Fruit fly (Drosophila melanogaster) whole organism, embryonic: ENCODE results near the gene BG642163.
A peak's percentile ranks its signal among the peaks of the same experiment; 100 is the strongest.

Source experiments
- Abd-B ChIP-seq: fragments of 200-800 bp; sonication (Bioruptor generic); optimal IDR thresholded peaks from 2 replicates; lab custom pipeline; 2018; ENCODE audit warnings: missing biosample characterization, mild to moderate bottlenecking, missing genetic modification characterization, moderate library complexity
- Antp ChIP-seq: fragments of 200-800 bp; sonication (Bioruptor generic); optimal IDR thresholded peaks from 3 replicates; lab custom pipeline; 2016; ENCODE audit warnings: missing biosample characterization, missing genetic modification characterization
- Awh ChIP-seq: fragments of 200-800 bp; sonication (Bioruptor generic); IDR thresholded peaks from 2 replicates; pipeline ENCODE4, ENCODE4 v1.3.6; 2022; ENCODE audit warnings: missing biosample characterization, missing genetic modification characterization
- Bteb2 ChIP-seq: fragments of 200-800 bp; sonication (Bioruptor generic); optimal IDR thresholded peaks from 2 replicates; lab custom pipeline; 2016; ENCODE audit warnings: missing biosample characterization, missing genetic modification characterization
- CG10543 ChIP-seq: fragments of 200-800 bp; sonication (Bioruptor generic); optimal IDR thresholded peaks from 3 replicates; lab custom pipeline; 2017; ENCODE audit warnings: missing biosample characterization, mild to moderate bottlenecking, missing genetic modification characterization, moderate library complexity
- CG11504 ChIP-seq: fragments of 200-800 bp; sonication (Bioruptor generic); optimal IDR thresholded peaks from 3 replicates; lab custom pipeline; 2019; ENCODE audit warnings: missing biosample characterization, mild to moderate bottlenecking, missing genetic modification characterization, moderate library complexity
- CG11560 ChIP-seq: fragments of 200-800 bp; sonication (Bioruptor generic); IDR thresholded peaks from 3 replicates; pipeline ENCODE4 v1.3.6; 2022; ENCODE audit warnings: missing biosample characterization, missing genetic modification characterization
- CG1233 ChIP-seq: fragments of 200-800 bp; sonication (Bioruptor generic); optimal IDR thresholded peaks from 4 replicates; lab custom pipeline; 2018; ENCODE audit warnings: missing biosample characterization, mild to moderate bottlenecking, missing genetic modification characterization
- CG14710 ChIP-seq: fragments of 200-800 bp; sonication (Bioruptor generic); optimal IDR thresholded peaks from 3 replicates; lab custom pipeline; 2019; ENCODE audit warnings: missing biosample characterization, mild to moderate bottlenecking, missing genetic modification characterization, moderate library complexity
- CG1792 ChIP-seq: fragments of 200-800 bp; sonication (Bioruptor generic); optimal IDR thresholded peaks from 2 replicates; lab custom pipeline; 2016; ENCODE audit warnings: missing biosample characterization, missing genetic modification characterization
- CG18619 ChIP-seq: fragments of 200-800 bp; sonication (Bioruptor generic); optimal IDR thresholded peaks from 3 replicates; lab custom pipeline; 2017; ENCODE audit warnings: missing biosample characterization, mild to moderate bottlenecking, missing genetic modification characterization
- CG2875 ChIP-seq: fragments of 200-800 bp; sonication (Bioruptor generic); optimal IDR thresholded peaks from 2 replicates; lab custom pipeline; 2017; ENCODE audit warnings: missing biosample characterization, mild to moderate bottlenecking, missing genetic modification characterization, missing genetic modification reagents
- CG2889 ChIP-seq: fragments of 200-800 bp; sonication (Bioruptor generic); IDR thresholded peaks from 3 replicates; pipeline ENCODE4 v1.3.6; 2022; ENCODE audit warnings: missing biosample characterization, missing genetic modification characterization
- CG30403 ChIP-seq: fragments of 200-800 bp; sonication (Bioruptor generic); optimal IDR thresholded peaks from 3 replicates; lab custom pipeline; 2016; ENCODE audit warnings: missing biosample characterization, missing genetic modification characterization
- CG32532 ChIP-seq: fragments of 200-800 bp; sonication (Bioruptor generic); IDR thresholded peaks from 2 replicates; pipeline ENCODE4 v1.3.6; 2022; ENCODE audit warnings: missing biosample characterization, missing genetic modification characterization
- CG33557 ChIP-seq: fragments of 200-800 bp; sonication (Bioruptor generic); optimal IDR thresholded peaks from 2 replicates; lab custom pipeline; 2019; ENCODE audit warnings: missing biosample characterization, mild to moderate bottlenecking, missing genetic modification characterization, moderate library complexity
- CG4707 ChIP-seq: fragments of 200-800 bp; sonication (Bioruptor generic); optimal IDR thresholded peaks from 2 replicates; lab custom pipeline; 2018; ENCODE audit warnings: missing biosample characterization, mild to moderate bottlenecking, missing genetic modification characterization, moderate library complexity
- CG5953 ChIP-seq: fragments of 200-800 bp; sonication (Bioruptor generic); IDR thresholded peaks from 2 replicates; pipeline ENCODE4 v1.3.6; 2022; ENCODE audit warnings: missing biosample characterization, missing genetic modification characterization
- CG6765 ChIP-seq: fragments of 200-800 bp; sonication (Bioruptor generic); optimal IDR thresholded peaks from 3 replicates; lab custom pipeline; 2017; ENCODE audit warnings: missing biosample characterization, mild to moderate bottlenecking, missing genetic modification characterization
- CG7556 ChIP-seq: fragments of 200-800 bp; sonication (Bioruptor generic); optimal IDR thresholded peaks from 2 replicates; lab custom pipeline; 2017; ENCODE audit warnings: missing biosample characterization, mild to moderate bottlenecking, missing genetic modification characterization
- Ets65A ChIP-seq: fragments of 200-800 bp; sonication (Bioruptor generic); peaks from one replicate; lab custom pipeline; 2016; ENCODE audit warnings: missing biosample characterization, missing genetic modification characterization
- Hey ChIP-seq: fragments of 200-800 bp; sonication (Bioruptor generic); optimal IDR thresholded peaks from 3 replicates; lab custom pipeline; 2018; ENCODE audit warnings: missing biosample characterization, mild to moderate bottlenecking, missing genetic modification characterization
- Myb ChIP-seq: fragments of 200-800 bp; sonication (Bioruptor generic); optimal IDR thresholded peaks from 2 replicates; lab custom pipeline; 2016; ENCODE audit warnings: missing biosample characterization, missing genetic modification characterization
- NK7.1 ChIP-seq: fragments of 200-800 bp; sonication (Bioruptor generic); optimal IDR thresholded peaks from 3 replicates; lab custom pipeline; 2016; ENCODE audit warnings: missing biosample characterization, missing genetic modification characterization
- Optix ChIP-seq: fragments of 200-800 bp; sonication (Bioruptor generic); IDR thresholded peaks from 3 replicates; pipeline ENCODE4 v1.3.6; 2022; ENCODE audit warnings: missing biosample characterization, missing genetic modification characterization
- Ravus ChIP-seq: fragments of 200-800 bp; sonication (Bioruptor generic); IDR thresholded peaks from 2 replicates; pipeline ENCODE4 v1.3.6; 2022; ENCODE audit warnings: missing biosample characterization, missing genetic modification characterization
- Sry-δ ChIP-seq: fragments of 200-800 bp; sonication (Bioruptor generic); optimal IDR thresholded peaks from 2 replicates; lab custom pipeline; 2016; ENCODE audit warnings: missing biosample characterization, missing genetic modification characterization
- Stat92E ChIP-seq, 3 experiments: fragments of >200 bp in 2 of 3; fragments of 200-800 bp in 1 of 3; sonication (Bioruptor generic) in 1 of 3; optimal IDR thresholded peaks; 2 replicates each; lab custom pipeline; 2017 to 2019; ENCODE audit warnings: missing biosample characterization in 3 of 3, missing genetic modification characterization in 3 of 3, mild to moderate bottlenecking in 1 of 3, moderate library complexity in 1 of 3
- cad ChIP-seq: fragments of >200 bp; optimal IDR thresholded peaks from 2 replicates; lab custom pipeline; 2017; ENCODE audit warnings: missing biosample characterization, missing genetic modification characterization
- crol ChIP-seq: fragments of 200-800 bp; sonication (Bioruptor generic); IDR thresholded peaks from 2 replicates; pipeline ENCODE4 v1.3.6; 2022; ENCODE audit warnings: missing biosample characterization, missing genetic modification characterization
- emc ChIP-seq: fragments of 200-800 bp; sonication (Bioruptor generic); optimal IDR thresholded peaks from 2 replicates; lab custom pipeline; 2016; ENCODE audit warnings: missing biosample characterization, missing genetic modification characterization
- ewg ChIP-seq: fragments of 200-800 bp; sonication (Bioruptor generic); optimal IDR thresholded peaks from 3 replicates; lab custom pipeline; 2017; ENCODE audit warnings: mild to moderate bottlenecking, missing biosample characterization, missing genetic modification reagents, missing genetic modification characterization
- fu2 ChIP-seq: fragments of 200-800 bp; sonication (Bioruptor generic); optimal IDR thresholded peaks from 2 replicates; lab custom pipeline; 2016; ENCODE audit warnings: missing biosample characterization, missing genetic modification characterization
- lilli ChIP-seq: fragments of 200-800 bp; sonication (Bioruptor generic); optimal IDR thresholded peaks from 3 replicates; lab custom pipeline; 2016; ENCODE audit warnings: missing biosample characterization, missing genetic modification characterization
- pb ChIP-seq: fragments of 200-800 bp; sonication (Bioruptor generic); optimal IDR thresholded peaks from 3 replicates; lab custom pipeline; 2016; ENCODE audit warnings: missing biosample characterization, missing genetic modification characterization
- phol ChIP-seq: fragments of 200-800 bp; sonication (Bioruptor generic); optimal IDR thresholded peaks from 3 replicates; lab custom pipeline; 2018; ENCODE audit warnings: missing biosample characterization, mild to moderate bottlenecking, missing genetic modification characterization, moderate library complexity
- sd ChIP-seq: fragments of 200-800 bp; sonication (Bioruptor generic); optimal IDR thresholded peaks from 3 replicates; lab custom pipeline; 2018; ENCODE audit warnings: missing biosample characterization, mild to moderate bottlenecking, missing genetic modification characterization, moderate library complexity
- sim ChIP-seq: fragments of 200-800 bp; sonication (Bioruptor generic); IDR thresholded peaks from 2 replicates; pipeline ENCODE4 v1.3.6; 2022; ENCODE audit warnings: missing biosample characterization, missing genetic modification characterization
- sqz ChIP-seq: fragments of 200-800 bp; sonication (Bioruptor generic); optimal IDR thresholded peaks from 3 replicates; lab custom pipeline; 2018; ENCODE audit warnings: missing biosample characterization, mild to moderate bottlenecking, missing genetic modification characterization
- ttk ChIP-seq: fragments of 200-800 bp; sonication (Bioruptor generic); IDR thresholded peaks from 2 replicates; pipeline ENCODE4 v2.1.2; 2022; ENCODE audit warnings: missing biosample characterization, missing genetic modification characterization
- wek ChIP-seq: fragments of 200-800 bp; sonication (Bioruptor generic); optimal IDR thresholded peaks from 3 replicates; lab custom pipeline; 2018; ENCODE audit warnings: missing biosample characterization, mild to moderate bottlenecking, missing genetic modification characterization, moderate library complexity

Gene BG642163

dm6 chr2L:4660932-4661331, 19.8 kb downstream of the BG642163 start (continued):
- TF ChIP-seq CG11504 (peak; percentile 53), CG2889 (GFP tag; lab: Robert Waterston, UW) (no peak), cad (no peak)

dm6 chr2L:4682377-4682776, 41.3 kb downstream of the BG642163 start, which contains the start of gene CG11929:
Gene CG11929 (plus strand): TSS chr2L:4682677.
- no peak for TF ChIP-seq Optix (GFP tag; lab: Robert Waterston, UW)
- no peak for TF ChIP-seq CG30403 (GFP tag; lab: Kevin White, UChicago)
- no peak for TF ChIP-seq CG32532
- no peak for TF ChIP-seq Bteb2 (GFP tag; lab: Kevin White, UChicago)
- no peak for TF ChIP-seq Abd-B
- TF ChIP-seq sim, result no peak
- TF ChIP-seq Ets65A, result no peak
- no peak for TF ChIP-seq fu2 (GFP tag; lab: Kevin White, UChicago)
- no peak for TF ChIP-seq Myb (GFP tag; lab: Kevin White, UChicago)
- TF ChIP-seq CG1233 (GFP tag; lab: Kevin White, UChicago), result no peak
- TF ChIP-seq CG6765 (GFP tag; lab: Kevin White, UChicago), result no peak
- no peak for TF ChIP-seq CG2875
- TF ChIP-seq crol (GFP tag; lab: Robert Waterston, UW), result no peak
- no peak for TF ChIP-seq CG5953
- TF ChIP-seq phol, result no peak
- TF ChIP-seq CG4707 (GFP tag; lab: Kevin White, UChicago), result no peak
- TF ChIP-seq Antp (GFP tag; lab: Kevin White, UChicago), result no peak
- no peak for TF ChIP-seq sqz

dm6 chr2L:4684361-4684760, 43.3 kb downstream of the BG642163 start, which contains the start of gene Elba1:
Gene Elba1 (minus strand): TSS chr2L:4684461.
- TF ChIP-seq emc (no peak), CG11560 (tag; lab: Robert Waterston, UW) (no peak), cad (peak; percentile 60)

dm6 chr2L:4687211-4687610, 46.1 kb downstream of the BG642163 start, which contains the start of gene Elba3:
Gene Elba3 (plus strand): TSS chr2L:4687511.
- TF ChIP-seq pb (GFP tag; lab: Kevin White, UChicago) (no peak), Sry-δ (GFP tag; lab: Kevin White, UChicago) (no peak), CG10543 (GFP tag; lab: Kevin White, UChicago) (no peak), CG18619 (GFP tag; lab: Kevin White, UChicago) (no peak), ewg (no peak), NK7.1 (GFP tag; lab: Kevin White, UChicago) (no peak), wek (GFP tag; lab: Kevin White, UChicago) (no peak), Hey (tag; lab: Kevin White, UChicago) (no peak), CG33557 (no peak), Ravus (GFP tag; lab: Robert Waterston, UW) (no peak), lilli (GFP tag; lab: Kevin White, UChicago) (no peak), CG7556 (no peak), ttk (no peak), sd (no peak), Stat92E (GFP tag; optimal IDR thresholded peaks at IDR 0.05; lab: Kevin White, UChicago) (no peak), CG1792 (GFP tag; lab: Kevin White, UChicago) (no peak), Awh (GFP tag; lab: Robert Waterston, UW) (no peak), CG14710 (tag; lab: Kevin White, UChicago) (no peak)
- TF ChIP-seq, all 482 proteins: peak for 0
